Worm (Caenorhabditis elegans) whole organism, L4 larva: ENCODE data around the gene paqr-1.

Experiments used
- F49E8.2 ChIP-seq: sonication (generic microtip); optimal IDR thresholded peaks from 2 replicates; lab custom pipeline; 2016; ENCODE audit warnings: missing compliant biosample characterization, mild to moderate bottlenecking, missing genetic modification characterization, borderline replicate concordance
- Y105C5A.15 ChIP-seq: fragments of 200-800 bp; sonication (Bioruptor generic); IDR thresholded peaks from 2 replicates; pipeline ENCODE4 v1.3.6; 2022; ENCODE audit warnings: missing genetic modification characterization, missing compliant biosample characterization
- aha-1 ChIP-seq: fragments of 150-350 bp; peaks from one replicate; lab custom pipeline; 2014; ENCODE audit warnings: missing biosample characterization, missing genetic modification characterization
- arid-1 ChIP-seq: fragments of 200-800 bp; sonication (Bioruptor generic); conservative IDR thresholded peaks from 2 replicates; pipeline ENCODE4 v1.3.6; 2022; ENCODE audit warnings: missing genetic modification reagents, missing genetic modification characterization, missing compliant biosample characterization
- ceh-28 ChIP-seq: fragments of 150-350 bp; optimal IDR thresholded peaks from 2 replicates; lab custom pipeline; 2014; ENCODE audit warnings: missing biosample characterization, missing genetic modification reagents, missing genetic modification characterization
- ceh-44 ChIP-seq: fragments of 200-800 bp; sonication (Bioruptor generic); IDR thresholded peaks from 2 replicates; pipeline ENCODE4 v1.3.6; 2022; ENCODE audit warnings: missing genetic modification reagents, missing genetic modification characterization, missing compliant biosample characterization
- cey-2 ChIP-seq: sonication (generic microtip); optimal IDR thresholded peaks from 3 replicates; lab custom pipeline; 2017; ENCODE audit warnings: missing genetic modification characterization, mild to moderate bottlenecking, missing compliant biosample characterization, antibody characterized with exemption, borderline replicate concordance; ENCODE audit not compliant: insufficient read depth
- daf-12 ChIP-seq: fragments of 150-350 bp; optimal IDR thresholded peaks from 2 replicates; lab custom pipeline; 2014; ENCODE audit warnings: missing biosample characterization, missing genetic modification reagents, missing genetic modification characterization
- daf-16 ChIP-seq, 3 experiments: sonication (generic microtip); optimal IDR thresholded peaks; 2 replicates each; lab custom pipeline; 2016 to 2017; ENCODE audit warnings: missing genetic modification characterization in 3 of 3, missing genetic modification reagents in 3 of 3, mild to moderate bottlenecking in 2 of 3, missing compliant biosample characterization in 2 of 3, missing biosample characterization in 1 of 3, moderate library complexity in 1 of 3
- dmd-6 ChIP-seq: fragments of 200-800 bp; sonication (Bioruptor generic); IDR thresholded peaks from 2 replicates; pipeline ENCODE4 v1.3.6; 2022; ENCODE audit warnings: missing genetic modification reagents, missing genetic modification characterization, missing compliant biosample characterization
- dpl-1 ChIP-seq: fragments of 150-350 bp; optimal IDR thresholded peaks from 2 replicates; lab custom pipeline; 2014; ENCODE audit warnings: missing biosample characterization, missing genetic modification reagents, missing genetic modification characterization
- dve-1 ChIP-seq: sonication (generic microtip); optimal IDR thresholded peaks from 2 replicates; lab custom pipeline; 2017; ENCODE audit warnings: antibody characterized with exemption, mild to moderate bottlenecking, missing genetic modification characterization, missing compliant biosample characterization; ENCODE audit not compliant: insufficient read depth
- egl-27 ChIP-seq: sonication (generic microtip); optimal IDR thresholded peaks from 3 replicates; lab custom pipeline; 2017; ENCODE audit warnings: missing biosample characterization, missing genetic modification reagents, missing genetic modification characterization
- fkh-10 ChIP-seq: fragments of 150-350 bp; optimal IDR thresholded peaks from 2 replicates; lab custom pipeline; 2014; ENCODE audit warnings: missing biosample characterization, missing genetic modification reagents, missing genetic modification characterization
- fos-1 ChIP-seq: fragments of 150-350 bp; optimal IDR thresholded peaks from 2 replicates; lab custom pipeline; 2014; ENCODE audit warnings: missing biosample characterization, missing genetic modification characterization
- gei-8 ChIP-seq: fragments of 200-800 bp; sonication (Bioruptor generic); optimal IDR thresholded peaks from 2 replicates; lab custom pipeline; 2018; ENCODE audit warnings: mild to moderate bottlenecking, missing genetic modification characterization, missing compliant biosample characterization
- hlh-11 ChIP-seq: fragments of 200-800 bp; sonication (Bioruptor generic); optimal IDR thresholded peaks from 2 replicates; lab custom pipeline; 2018; ENCODE audit warnings: mild to moderate bottlenecking, missing genetic modification characterization, missing compliant biosample characterization
- hlh-30 ChIP-seq: sonication (generic microtip); optimal IDR thresholded peaks from 2 replicates; lab custom pipeline; 2017; ENCODE audit warnings: antibody characterized with exemption, mild to moderate bottlenecking, missing genetic modification characterization, missing compliant biosample characterization; ENCODE audit not compliant: insufficient read depth
- hmg-1.1 ChIP-seq: fragments of 200-800 bp; sonication (Bioruptor generic); IDR thresholded peaks from 2 replicates; pipeline ENCODE4 v1.3.6; 2022; ENCODE audit warnings: missing genetic modification reagents, missing genetic modification characterization, missing compliant biosample characterization
- jun-1 ChIP-seq: fragments of 150-350 bp; optimal IDR thresholded peaks from 2 replicates; lab custom pipeline; 2014; ENCODE audit warnings: missing biosample characterization, missing genetic modification reagents, missing genetic modification characterization
- lin-15B ChIP-seq: fragments of 150-350 bp; sonication (generic microtip); optimal IDR thresholded peaks from 3 replicates; lab custom pipeline; 2014; ENCODE audit warnings: missing biosample characterization, missing genetic modification characterization
- lin-38 ChIP-seq: fragments of 200-800 bp; sonication (Bioruptor generic); IDR thresholded peaks from 2 replicates; pipeline ENCODE4 v1.3.6; 2022; ENCODE audit warnings: missing genetic modification reagents, missing genetic modification characterization, missing compliant biosample characterization
- lsy-2 ChIP-seq, 2 experiments: fragments of 150-350 bp in 1 of 2; sonication (generic microtip) in 1 of 2; optimal IDR thresholded peaks; 2 replicates each; lab custom pipeline; 2014 to 2017; ENCODE audit warnings: missing biosample characterization in 2 of 2, missing genetic modification characterization in 2 of 2
- mdl-1 ChIP-seq, 2 experiments: fragments of 150-350 bp in 1 of 2; sonication (generic microtip) in 1 of 2; optimal IDR thresholded peaks; 2 replicates each; lab custom pipeline; 2014 to 2017; ENCODE audit warnings: missing biosample characterization in 2 of 2, missing genetic modification characterization in 2 of 2
- mdt-29 ChIP-seq: fragments of 200-800 bp; sonication (Bioruptor generic); IDR thresholded peaks from 2 replicates; pipeline ENCODE4 v1.3.6; 2022; ENCODE audit warnings: missing genetic modification reagents, missing genetic modification characterization, missing compliant biosample characterization
- mep-1 ChIP-seq: fragments of 150-350 bp; sonication (generic microtip); optimal IDR thresholded peaks from 3 replicates; lab custom pipeline; 2014; ENCODE audit warnings: missing biosample characterization, missing genetic modification characterization
- mes-2 ChIP-seq: sonication (generic microtip); optimal IDR thresholded peaks from 2 replicates; lab custom pipeline; 2016; ENCODE audit warnings: missing genotype, mild to moderate bottlenecking, missing genetic modification characterization, missing compliant biosample characterization; ENCODE audit not compliant: poor library complexity, severe bottlenecking
- mxl-3 ChIP-seq: fragments of 200-800 bp; sonication (Bioruptor generic); optimal IDR thresholded peaks from 2 replicates; lab custom pipeline; 2018; ENCODE audit warnings: mild to moderate bottlenecking, missing genetic modification characterization, missing compliant biosample characterization
- nhr-102 ChIP-seq: sonication (generic microtip); optimal IDR thresholded peaks from 2 replicates; lab custom pipeline; 2016; ENCODE audit warnings: mild to moderate bottlenecking, missing genetic modification characterization, moderate library complexity, missing compliant biosample characterization
- snpc-4 ChIP-seq: fragments of 150-350 bp; optimal IDR thresholded peaks from 2 replicates; lab custom pipeline; 2014; ENCODE audit warnings: missing biosample characterization, missing genetic modification characterization
- spr-1 ChIP-seq: sonication (generic microtip); optimal IDR thresholded peaks from 2 replicates; lab custom pipeline; 2016; ENCODE audit warnings: mild to moderate bottlenecking, missing genetic modification characterization, missing compliant biosample characterization
- tra-1 ChIP-seq: fragments of 200-800 bp; sonication (Bioruptor generic); IDR thresholded peaks from 2 replicates; pipeline ENCODE4 v1.3.6; 2022; ENCODE audit warnings: missing genetic modification reagents, missing genetic modification characterization, missing compliant biosample characterization
- unc-62 ChIP-seq, 3 experiments: fragments of 150-350 bp in 1 of 3; sonication (generic microtip); optimal IDR thresholded peaks in 2 of 3; peaks in 1 of 3; 1 replicate in 1 of 3; 2 replicates in 2 of 3; lab custom pipeline; 2014 to 2017; ENCODE audit warnings: missing biosample characterization in 3 of 3, missing genetic modification characterization in 3 of 3, missing genetic modification reagents in 3 of 3, missing genotype in 1 of 3
- zfp-2 ChIP-seq: sonication (generic microtip); optimal IDR thresholded peaks from 2 replicates; lab custom pipeline; 2016; ENCODE audit warnings: mild to moderate bottlenecking, missing genetic modification characterization, missing compliant biosample characterization
- zip-2 ChIP-seq: fragments of 150-350 bp; optimal IDR thresholded peaks from 2 replicates; lab custom pipeline; 2014; ENCODE audit warnings: missing biosample characterization, missing genetic modification characterization
- ztf-11 ChIP-seq: fragments of 150-350 bp; optimal IDR thresholded peaks from 2 replicates; lab custom pipeline; 2014; ENCODE audit warnings: missing biosample characterization, missing genetic modification characterization

The paqr-1 gene

ce11 chrIV:6555388-6556330 lies at the start of gene paqr-1:
Gene paqr-1, minus strand, starts transcription at chrIV:6555438.
- TF ChIP-seq unc-62 (GFP tag; optimal IDR thresholded peaks at IDR 0.05 in 1 of 2; lab: Kevin White, UChicago) (peak in 1 of 2 experiments; percentile 9), unc-62 (tag; optimal IDR thresholded peaks at IDR 0.05; lab: Kevin White, UChicago) (no peak), snpc-4 (tag; lab: Kevin White, UChicago) (no peak), ceh-44 (GFP tag; lab: Robert Waterston, UW) (no peak), mes-2 (peak; percentile 23), mxl-3 (GFP tag; lab: Kevin White, UChicago) (peak; percentile 49), aha-1 (tag; lab: Kevin White, UChicago) (peak; percentile 56), ztf-11 (no peak), lsy-2 (tag; optimal IDR thresholded peaks at IDR 0.05; lab: Kevin White, UChicago) (peak in 1 of 2 experiments; percentile 43), cey-2 (tag; lab: Kevin White, UChicago) (peak; percentile 80), hlh-11 (tag; lab: Kevin White, UChicago) (peak; percentile 21), ceh-28 (tag; lab: Kevin White, UChicago) (no peak), egl-27 (no peak), hmg-1.1 (0 out of 2 replicates have a peak, but pooled peaks have one; percentile 19), zip-2 (tag; lab: Kevin White, UChicago) (no peak), daf-16 (GFP tag; optimal IDR thresholded peaks at IDR 0.05; lab: Kevin White, UChicago) (peak in 1 of 2 experiments; percentile 7), daf-16 (tag; optimal IDR thresholded peaks at IDR 0.05; lab: Kevin White, UChicago) (peak; percentile 55), fkh-10 (GFP tag; lab: Kevin White, UChicago) (no peak), fos-1 (tag; lab: Kevin White, UChicago) (no peak), dve-1 (tag; lab: Kevin White, UChicago) (peak; percentile 56), mep-1 (peak; percentile 34), lin-38 (0 out of 2 replicates have a peak, but pooled peaks have one; percentile 22), hlh-30 (tag; lab: Kevin White, UChicago) (peak; percentile 82), F49E8.2 (tag; lab: Kevin White, UChicago) (no peak), dmd-6 (GFP tag; lab: Robert Waterston, UW) (peak; percentile 58), spr-1 (tag; lab: Kevin White, UChicago) (no peak), dpl-1 (GFP tag; lab: Kevin White, UChicago) (peak; percentile 72), nhr-102 (no peak), mdl-1 (tag; optimal IDR thresholded peaks at IDR 0.05; lab: Kevin White, UChicago) (peak in 1 of 2 experiments; percentile 74), zfp-2 (no peak)

- TF ChIP-seq dve-1 (tag; lab: Kevin White, UChicago) = peak; percentile 21
- peak in 1 of 2 experiments; percentile 55 for TF ChIP-seq unc-62 (GFP tag; optimal IDR thresholded peaks at IDR 0.05 in 1 of 2; lab: Kevin White, UChicago)
- TF ChIP-seq unc-62 (tag; optimal IDR thresholded peaks at IDR 0.05; lab: Kevin White, UChicago) = no peak
- TF ChIP-seq tra-1 (GFP tag; lab: Robert Waterston, UW) = no peak
- TF ChIP-seq, all 104 proteins: peak for 2
These were observed 48.3 kb upstream of the paqr-1 start for ce11 chrIV:6603549-6603948.

- TF ChIP-seq cey-2 (tag; lab: Kevin White, UChicago) (no peak), Y105C5A.15 (GFP tag; lab: Robert Waterston, UW) (no peak), arid-1 (no peak), dve-1 (tag; lab: Kevin White, UChicago) (no peak), dpl-1 (GFP tag; lab: Kevin White, UChicago) (no peak), gei-8 (GFP tag; lab: Kevin White, UChicago) (no peak), jun-1 (no peak), lin-15B (tag; lab: Kevin White, UChicago) (no peak), mdt-29 (GFP tag; lab: Robert Waterston, UW) (no peak), daf-12 (tag; lab: Kevin White, UChicago) (no peak)
These were observed 47.1 kb upstream of the paqr-1 start, which contains the start of gene F15B10.3 for ce11 chrIV:6602376-6602775. Gene F15B10.3, plus strand, starts transcription at chrIV:6602676.
